Worm (Caenorhabditis elegans) whole organism, L3 larva: ENCODE results near the gene Y69A2AR.31.

ENCODE experiments used
- ZK546.5 ChIP-seq: sonication (generic microtip); optimal IDR thresholded peaks from 2 replicates; lab custom pipeline; 2017; ENCODE audit warnings: missing biosample characterization, missing genetic modification characterization
- ceh-28 ChIP-seq: fragments of 150-350 bp; optimal IDR thresholded peaks from 2 replicates; lab custom pipeline; 2014; ENCODE audit warnings: missing biosample characterization, missing genetic modification reagents, missing genetic modification characterization
- ceh-82 ChIP-seq: fragments of 150-350 bp; optimal IDR thresholded peaks from 2 replicates; lab custom pipeline; 2014; ENCODE audit warnings: missing biosample characterization, missing genetic modification characterization
- egl-27 ChIP-seq: sonication (generic microtip); optimal IDR thresholded peaks from 4 replicates; lab custom pipeline; 2017; ENCODE audit warnings: missing biosample characterization, missing genetic modification reagents, missing genetic modification characterization
- lin-15B ChIP-seq: fragments of 150-350 bp; optimal IDR thresholded peaks from 2 replicates; lab custom pipeline; 2014; ENCODE audit warnings: missing biosample characterization, missing genetic modification characterization
- nhr-77 ChIP-seq: fragments of 150-350 bp; optimal IDR thresholded peaks from 2 replicates; lab custom pipeline; 2014; ENCODE audit warnings: missing biosample characterization, missing genetic modification characterization
- tbx-2 ChIP-seq: sonication (generic microtip); optimal IDR thresholded peaks from 2 replicates; lab custom pipeline; 2016; ENCODE audit warnings: mild to moderate bottlenecking, missing genetic modification characterization, missing compliant biosample characterization
- ztf-11 ChIP-seq: fragments of 150-350 bp; optimal IDR thresholded peaks from 2 replicates; lab custom pipeline; 2014; ENCODE audit warnings: missing biosample characterization, missing genetic modification characterization

- TF ChIP-seq ZK546.5 (no peak), egl-27 (peak; percentile 79), lin-15B (peak; percentile 82), nhr-77 (tag; lab: Kevin White, UChicago) (peak; percentile 70), ztf-11 (tag; lab: Kevin White, UChicago) (no peak), ceh-28 (tag; lab: Kevin White, UChicago) (peak; percentile 91), ceh-82 (tag; lab: Kevin White, UChicago) (peak; percentile 5), tbx-2 (tag; lab: Kevin White, UChicago) (peak; percentile 81)
These were observed 61.6 kb downstream of the Y69A2AR.31 start for ce11 chrIV:2601988-2602861.
